Fruit fly (Drosophila melanogaster) whole organism, prepupa: ENCODE results near the gene CG46463.
A peak's percentile ranks its signal among the peaks of the same experiment; 100 is the strongest.

ENCODE experiments used
- CG34406 ChIP-seq: fragments of 200-800 bp; sonication (Bioruptor generic); optimal IDR thresholded peaks from 3 replicates; lab custom pipeline; 2016; ENCODE audit warnings: missing biosample characterization, missing genetic modification characterization
- CG6163 ChIP-seq: fragments of 200-800 bp; sonication (Bioruptor generic); IDR thresholded peaks from 3 replicates; pipeline ENCODE4 v1.3.6; 2022; ENCODE audit warnings: missing biosample characterization, missing genetic modification characterization
- CG6792 ChIP-seq: fragments of 200-800 bp; sonication (Bioruptor generic); optimal IDR thresholded peaks from 3 replicates; lab custom pipeline; 2016; ENCODE audit warnings: missing biosample characterization, missing genetic modification characterization
- CG7368 ChIP-seq: fragments of 200-800 bp; sonication (Bioruptor generic); optimal IDR thresholded peaks from 3 replicates; lab custom pipeline; 2016; ENCODE audit warnings: missing biosample characterization, missing genetic modification characterization
- Eip93F ChIP-seq: fragments of 200-800 bp; sonication (Bioruptor generic); optimal IDR thresholded peaks from 2 replicates; lab custom pipeline; 2016; ENCODE audit warnings: missing biosample characterization, mild to moderate bottlenecking, missing genetic modification characterization
- Lpt ChIP-seq: fragments of 200-800 bp; sonication (Bioruptor generic); optimal IDR thresholded peaks from 3 replicates; lab custom pipeline; 2016; ENCODE audit warnings: missing biosample characterization, missing genetic modification characterization
- cyc ChIP-seq: fragments of 200-800 bp; sonication (Bioruptor generic); optimal IDR thresholded peaks from 3 replicates; lab custom pipeline; 2016; ENCODE audit warnings: missing biosample characterization, missing genetic modification characterization
- esn ChIP-seq: fragments of 200-800 bp; sonication (Bioruptor generic); optimal IDR thresholded peaks from 2 replicates; lab custom pipeline; 2016; ENCODE audit warnings: missing biosample characterization, mild to moderate bottlenecking, missing genetic modification characterization, moderate library complexity
- fd59A ChIP-seq: fragments of 200-800 bp; sonication (Bioruptor generic); optimal IDR thresholded peaks from 2 replicates; lab custom pipeline; 2017; ENCODE audit warnings: missing biosample characterization, mild to moderate bottlenecking, missing genetic modification characterization, missing genetic modification reagents
- lz ChIP-seq: fragments of 200-800 bp; sonication (Bioruptor generic); optimal IDR thresholded peaks from 3 replicates; lab custom pipeline; 2016; ENCODE audit warnings: missing biosample characterization, missing genetic modification characterization
- net ChIP-seq: fragments of 200-800 bp; sonication (Bioruptor generic); optimal IDR thresholded peaks from 3 replicates; lab custom pipeline; 2016; ENCODE audit warnings: missing biosample characterization, missing genetic modification characterization
- salr ChIP-seq, 2 experiments: fragments of 200-800 bp; sonication (Bioruptor generic); optimal IDR thresholded peaks; 3 replicates each; lab custom pipeline; 2016 to 2018; ENCODE audit warnings: missing biosample characterization in 2 of 2, missing genetic modification characterization in 2 of 2, mild to moderate bottlenecking in 1 of 2
- svp ChIP-seq: fragments of 200-800 bp; sonication (Bioruptor generic); peaks from one replicate; lab custom pipeline; 2016; ENCODE audit warnings: missing biosample characterization, missing genetic modification characterization

DNA sequence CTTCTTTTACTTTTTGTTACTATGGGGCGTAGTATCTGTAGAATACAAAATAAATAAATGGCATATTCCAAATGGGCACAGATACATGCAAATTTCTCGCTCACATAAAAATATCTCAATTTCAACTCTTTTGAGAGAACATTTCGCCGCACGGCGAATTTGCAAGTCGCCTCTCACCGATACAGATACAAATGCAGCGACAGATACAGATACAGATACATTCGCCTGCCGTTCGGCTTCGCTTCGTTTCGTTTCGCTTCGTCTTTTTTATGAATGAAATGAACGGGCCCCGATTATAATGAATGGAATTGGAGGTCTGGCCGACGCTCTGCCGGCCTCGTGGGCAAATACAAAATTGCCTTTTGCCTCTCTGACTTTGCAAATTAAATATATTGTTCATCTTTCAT lies 40.9 kb upstream of the CG46463 start:
- TF ChIP-seq CG6792 (GFP tag; lab: Kevin White, UChicago), result no peak
- no peak for TF ChIP-seq CG6163
- TF ChIP-seq CG34406, result no peak
- no peak for TF ChIP-seq salr (GFP tag; optimal IDR thresholded peaks at IDR 0.05; lab: Kevin White, UChicago)
- no peak for TF ChIP-seq CG7368 (GFP tag; lab: Kevin White, UChicago)
- no peak for TF ChIP-seq cyc (GFP tag; lab: Kevin White, UChicago)
- no peak for TF ChIP-seq esn (GFP tag; lab: Kevin White, UChicago)
- peak; percentile 20 for TF ChIP-seq svp (GFP tag; lab: Kevin White, UChicago)
- TF ChIP-seq lz, result no peak
- no peak for TF ChIP-seq net (GFP tag; lab: Kevin White, UChicago)
- TF ChIP-seq Lpt (GFP tag; lab: Kevin White, UChicago), result no peak
- no peak for TF ChIP-seq Eip93F (GFP tag; lab: Kevin White, UChicago)
- no peak for TF ChIP-seq fd59A (GFP tag; lab: Kevin White, UChicago)
